Worm (Caenorhabditis elegans) whole organism, L3 larva: ENCODE measurements around the gene ZK673.6.
A peak's percentile ranks its signal among the peaks of the same experiment; 100 is the strongest.

Source experiments
- ZK546.5 ChIP-seq: sonication (generic microtip); optimal IDR thresholded peaks from 2 replicates; lab custom pipeline; 2017; ENCODE audit warnings: missing biosample characterization, missing genetic modification characterization
- aly-2 ChIP-seq: fragments of 150-350 bp; optimal IDR thresholded peaks from 2 replicates; lab custom pipeline; 2014; ENCODE audit warnings: missing biosample characterization, missing genetic modification characterization
- ama-1 ChIP-seq: fragments of 150-350 bp; optimal IDR thresholded peaks from 2 replicates; lab custom pipeline; 2018
- ceh-28 ChIP-seq: fragments of 150-350 bp; optimal IDR thresholded peaks from 2 replicates; lab custom pipeline; 2014; ENCODE audit warnings: missing biosample characterization, missing genetic modification reagents, missing genetic modification characterization
- ceh-9 ChIP-seq: sonication (generic microtip); optimal IDR thresholded peaks from 2 replicates; lab custom pipeline; 2018; ENCODE audit warnings: missing biosample characterization, missing genetic modification characterization
- daf-12 ChIP-seq: fragments of 150-350 bp; optimal IDR thresholded peaks from 2 replicates; lab custom pipeline; 2014; ENCODE audit warnings: missing biosample characterization, missing genetic modification reagents, missing genetic modification characterization
- egl-27 ChIP-seq: sonication (generic microtip); optimal IDR thresholded peaks from 4 replicates; lab custom pipeline; 2017; ENCODE audit warnings: missing biosample characterization, missing genetic modification reagents, missing genetic modification characterization
- elt-2 ChIP-seq: sonication (generic microtip); optimal IDR thresholded peaks from 2 replicates; lab custom pipeline; 2016; ENCODE audit warnings: missing genetic modification reagents, mild to moderate bottlenecking, missing genetic modification characterization, missing compliant biosample characterization
- elt-3 ChIP-seq, 3 experiments: fragments of 150-350 bp in 1 of 3; sonication (generic microtip) in 2 of 3; optimal IDR thresholded peaks; 2 replicates in 2 of 3; 4 replicates in 1 of 3; lab custom pipeline; 2014 to 2017; ENCODE audit warnings: missing biosample characterization in 3 of 3, missing genetic modification characterization in 3 of 3
- eor-1 ChIP-seq, 2 experiments: fragments of 150-350 bp; optimal IDR thresholded peaks; 2 replicates each; lab custom pipeline; 2014 to 2018; ENCODE audit warnings: missing biosample characterization in 2 of 2, missing genetic modification characterization in 2 of 2
- fkh-10 ChIP-seq: sonication (generic microtip); optimal IDR thresholded peaks from 2 replicates; lab custom pipeline; 2017; ENCODE audit warnings: missing biosample characterization, missing genetic modification reagents, missing genetic modification characterization
- fos-1 ChIP-seq: fragments of 150-350 bp; optimal IDR thresholded peaks from 2 replicates; lab custom pipeline; 2014; ENCODE audit warnings: missing biosample characterization, missing genetic modification characterization
- jun-1 ChIP-seq: fragments of 150-350 bp; optimal IDR thresholded peaks from 2 replicates; lab custom pipeline; 2014; ENCODE audit warnings: missing biosample characterization, missing genetic modification reagents, missing genetic modification characterization
- lin-15B ChIP-seq: fragments of 150-350 bp; optimal IDR thresholded peaks from 2 replicates; lab custom pipeline; 2014; ENCODE audit warnings: missing biosample characterization, missing genetic modification characterization
- lin-39 ChIP-seq: fragments of 150-350 bp; optimal IDR thresholded peaks from 2 replicates; lab custom pipeline; 2018; ENCODE audit warnings: missing biosample characterization, missing genetic modification reagents, missing genetic modification characterization
- lsy-12 ChIP-seq: sonication (generic microtip); optimal IDR thresholded peaks from 2 replicates; lab custom pipeline; 2016; ENCODE audit warnings: mild to moderate bottlenecking, missing genetic modification characterization, missing compliant biosample characterization
- mdl-1 ChIP-seq: fragments of 150-350 bp; optimal IDR thresholded peaks from 2 replicates; lab custom pipeline; 2014; ENCODE audit warnings: missing biosample characterization, missing genetic modification characterization
- mml-1 ChIP-seq: fragments of 150-350 bp; sonication (generic microtip); optimal IDR thresholded peaks from 3 replicates; lab custom pipeline; 2014; ENCODE audit warnings: missing biosample characterization, missing genetic modification characterization
- nfya-1 ChIP-seq: sonication (generic microtip); optimal IDR thresholded peaks from 2 replicates; lab custom pipeline; 2017; ENCODE audit warnings: missing genetic modification characterization, mild to moderate bottlenecking, missing compliant biosample characterization, antibody characterized with exemption, moderate library complexity; ENCODE audit not compliant: insufficient read depth
- nhr-11 ChIP-seq: fragments of 150-350 bp; optimal IDR thresholded peaks from 2 replicates; lab custom pipeline; 2014; ENCODE audit warnings: missing biosample characterization, missing genetic modification characterization
- nhr-12 ChIP-seq: fragments of 150-350 bp; optimal IDR thresholded peaks from 2 replicates; lab custom pipeline; 2014; ENCODE audit warnings: missing biosample characterization, missing genetic modification characterization
- nhr-23 ChIP-seq: fragments of 150-350 bp; optimal IDR thresholded peaks from 2 replicates; lab custom pipeline; 2014; ENCODE audit warnings: missing biosample characterization, missing genetic modification reagents, missing genetic modification characterization
- nhr-237 ChIP-seq: fragments of 150-350 bp; optimal IDR thresholded peaks from 2 replicates; lab custom pipeline; 2014; ENCODE audit warnings: missing biosample characterization, missing genetic modification characterization
- nhr-28 ChIP-seq: fragments of 150-350 bp; optimal IDR thresholded peaks from 2 replicates; lab custom pipeline; 2014; ENCODE audit warnings: missing biosample characterization, missing genetic modification characterization
- nhr-43 ChIP-seq: sonication (generic microtip); optimal IDR thresholded peaks from 2 replicates; lab custom pipeline; 2016; ENCODE audit warnings: mild to moderate bottlenecking, missing genetic modification characterization, missing compliant biosample characterization; ENCODE audit not compliant: poor library complexity, severe bottlenecking
- nhr-67 ChIP-seq: fragments of 150-350 bp; optimal IDR thresholded peaks from 2 replicates; lab custom pipeline; 2014; ENCODE audit warnings: missing biosample characterization, missing genetic modification characterization
- nhr-76 ChIP-seq: fragments of 150-350 bp; sonication (generic microtip); optimal IDR thresholded peaks from 5 replicates; lab custom pipeline; 2014; ENCODE audit warnings: missing biosample characterization, missing genetic modification characterization
- nhr-77 ChIP-seq: fragments of 150-350 bp; optimal IDR thresholded peaks from 2 replicates; lab custom pipeline; 2014; ENCODE audit warnings: missing biosample characterization, missing genetic modification characterization
- pha-4 ChIP-seq: fragments of 150-350 bp; optimal IDR thresholded peaks from 2 replicates; lab custom pipeline; 2014; ENCODE audit warnings: missing biosample characterization, missing genetic modification reagents, missing genetic modification characterization
- pqm-1 ChIP-seq: fragments of 150-350 bp; optimal IDR thresholded peaks from 2 replicates; lab custom pipeline; 2017; ENCODE audit warnings: missing biosample characterization, missing genetic modification characterization, inconsistent platforms
- sea-2 ChIP-seq: fragments of 150-350 bp; sonication (generic microtip); optimal IDR thresholded peaks from 4 replicates; lab custom pipeline; 2014; ENCODE audit warnings: missing biosample characterization, missing genetic modification reagents, missing genetic modification characterization
- snpc-4 ChIP-seq: fragments of 150-350 bp; optimal IDR thresholded peaks from 2 replicates; lab custom pipeline; 2014; ENCODE audit warnings: missing biosample characterization, missing genetic modification characterization
- tbx-2 ChIP-seq: sonication (generic microtip); optimal IDR thresholded peaks from 2 replicates; lab custom pipeline; 2016; ENCODE audit warnings: mild to moderate bottlenecking, missing genetic modification characterization, missing compliant biosample characterization
- unc-39 ChIP-seq: sonication (generic microtip); optimal IDR thresholded peaks from 4 replicates; lab custom pipeline; 2017; ENCODE audit warnings: missing biosample characterization, missing genetic modification characterization
- unc-62 ChIP-seq: fragments of 150-350 bp; sonication (generic microtip); optimal IDR thresholded peaks from 4 replicates; lab custom pipeline; 2014; ENCODE audit warnings: missing biosample characterization, missing genetic modification reagents, missing genetic modification characterization
- zag-1 ChIP-seq: fragments of 150-350 bp; optimal IDR thresholded peaks from 2 replicates; lab custom pipeline; 2014; ENCODE audit warnings: missing biosample characterization, missing genetic modification characterization
- ztf-4 ChIP-seq: fragments of 150-350 bp; optimal IDR thresholded peaks from 2 replicates; lab custom pipeline; 2014; ENCODE audit warnings: missing biosample characterization, missing genetic modification characterization

Gene ZK673.6

DNA sequence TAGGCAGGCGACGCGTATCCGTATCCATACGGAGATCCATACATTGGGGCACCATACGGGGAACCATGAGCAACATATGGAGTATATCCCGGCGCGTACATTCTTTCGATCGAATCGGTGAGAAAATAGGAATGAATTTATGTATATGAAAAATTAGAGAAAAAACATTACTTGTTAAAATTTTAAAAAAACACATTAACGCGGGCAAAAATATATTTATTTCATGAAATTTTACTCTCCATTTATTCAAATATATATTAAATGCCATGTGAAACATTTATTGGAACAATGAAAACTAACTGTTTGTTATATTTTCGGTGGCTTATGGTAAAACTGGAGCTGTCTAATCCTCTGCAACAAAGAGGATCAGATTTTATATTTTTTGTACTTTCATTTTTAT, 7.7 kb upstream of the ZK673.6 start, which contains the start of gene ZK666.2:
ZK666.2 (minus strand) TSS at position 101 of the 400 bp plus-strand sequence.
- TF ChIP-seq daf-12 (tag; lab: Kevin White, UChicago) (no peak), unc-39 (no peak), nhr-43 (no peak), pha-4 (no peak), snpc-4 (tag; lab: Kevin White, UChicago) (no peak), eor-1 (tag; optimal IDR thresholded peaks at IDR 0.05; lab: Kevin White, UChicago) (no peak), nhr-11 (tag; lab: Kevin White, UChicago) (no peak), sea-2 (GFP tag; lab: Kevin White, UChicago) (no peak), jun-1 (no peak), ceh-28 (tag; lab: Kevin White, UChicago) (no peak), nhr-76 (no peak), unc-62 (GFP tag; lab: Kevin White, UChicago) (no peak)

DNA sequence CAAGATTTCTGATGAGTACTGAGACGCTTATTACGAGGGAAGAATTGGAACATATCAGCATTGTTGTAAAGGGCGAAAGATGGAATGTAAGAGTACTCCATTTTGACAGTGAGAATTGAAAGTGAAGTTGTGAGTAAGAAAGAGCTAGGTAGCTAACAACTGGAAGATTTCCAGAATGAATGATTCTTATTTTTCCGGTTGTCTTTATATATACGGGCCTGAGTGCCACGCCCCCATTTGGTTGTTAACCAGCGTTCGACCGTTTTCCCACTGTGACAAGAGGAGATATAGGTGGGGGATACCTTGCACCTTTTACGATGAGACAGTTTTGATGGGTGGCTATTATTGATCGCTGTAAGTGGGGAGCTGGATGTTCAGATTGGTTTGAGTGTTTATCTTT, 7.1 kb upstream of the ZK673.6 start, which contains the start of gene ZK666.1:
ZK666.1 (minus strand) TSS at position 101 of the 400 bp plus-strand sequence.
- TF ChIP-seq nhr-67 (tag; lab: Kevin White, UChicago) (no peak), nhr-77 (tag; lab: Kevin White, UChicago) (no peak), tbx-2 (no peak), pqm-1 (no peak), eor-1 (tag; optimal IDR thresholded peaks at IDR 0.05; lab: Kevin White, UChicago) (no peak), ZK546.5 (tag; lab: Kevin White, UChicago) (no peak), elt-2 (no peak), mdl-1 (tag; lab: Kevin White, UChicago) (no peak), aly-2 (tag; lab: Kevin White, UChicago) (no peak), ztf-4 (tag; lab: Kevin White, UChicago) (no peak), sea-2 (GFP tag; lab: Kevin White, UChicago) (no peak), fkh-10 (no peak), jun-1 (no peak), nhr-12 (no peak), fos-1 (tag; lab: Kevin White, UChicago) (no peak), nfya-1 (no peak), snpc-4 (tag; lab: Kevin White, UChicago) (no peak), nhr-76 (no peak), lin-15B (tag; lab: Kevin White, UChicago) (no peak)

DNA sequence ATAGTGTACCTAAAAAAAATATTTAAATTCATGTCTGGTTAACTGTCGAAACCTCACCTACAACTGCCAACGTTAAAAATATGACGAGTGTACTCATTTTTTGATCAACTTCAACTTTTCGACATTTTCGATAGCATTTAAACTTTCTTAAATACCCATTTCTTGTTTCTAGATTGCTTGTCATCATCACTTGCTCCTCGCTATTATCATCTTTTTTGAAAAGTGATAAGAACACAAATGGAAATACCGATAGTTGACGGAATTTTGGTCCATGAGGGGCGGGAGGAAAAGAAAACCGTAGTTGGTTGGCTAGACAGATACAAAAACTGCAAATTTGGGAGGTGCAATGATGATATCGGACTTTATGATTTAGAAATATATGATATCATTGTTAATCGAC, 6.0 kb upstream of the ZK673.6 start, which contains the start of gene clec-143:
clec-143 (minus strand) TSS at position 139 of the 400 bp plus-strand sequence.
- TF ChIP-seq elt-2 = peak; percentile 59
- no peak for TF ChIP-seq ztf-4 (tag; lab: Kevin White, UChicago)
- TF ChIP-seq unc-39 = no peak

DNA sequence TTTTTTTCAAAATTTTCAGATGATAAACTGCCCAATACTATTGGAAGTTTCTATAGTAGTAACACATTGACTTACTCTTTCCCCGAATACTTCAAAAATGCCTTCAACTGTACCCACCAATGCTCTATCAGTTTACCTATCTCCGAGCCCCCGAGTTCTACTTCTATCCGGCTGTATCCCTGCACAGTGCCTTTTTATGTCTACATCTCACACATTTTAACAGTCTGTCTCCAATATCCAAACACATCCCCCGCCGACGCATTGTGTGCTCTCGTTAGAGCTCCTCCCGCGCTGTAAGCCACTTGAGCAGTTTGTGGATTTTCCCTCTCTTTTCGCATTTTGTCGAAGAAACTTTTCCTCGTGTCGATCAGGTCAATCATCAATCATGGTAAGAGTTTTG, 2.4 kb upstream of the ZK673.6 start, which contains the start of gene tnc-2:
tnc-2 (plus strand) TSS at position 301 of the 400 bp plus-strand sequence.
- TF ChIP-seq nhr-11 (tag; lab: Kevin White, UChicago) (no peak), sea-2 (GFP tag; lab: Kevin White, UChicago) (no peak), ceh-9 (tag; lab: Kevin White, UChicago) (no peak), eor-1 (tag; optimal IDR thresholded peaks at IDR 0.05; lab: Kevin White, UChicago) (no peak), lsy-12 (no peak), unc-62 (GFP tag; lab: Kevin White, UChicago) (no peak), elt-2 (no peak), ztf-4 (tag; lab: Kevin White, UChicago) (no peak), nhr-237 (tag; lab: Kevin White, UChicago) (no peak), lin-15B (tag; lab: Kevin White, UChicago) (no peak), pha-4 (no peak), unc-39 (no peak), ZK546.5 (tag; lab: Kevin White, UChicago) (no peak)

DNA sequence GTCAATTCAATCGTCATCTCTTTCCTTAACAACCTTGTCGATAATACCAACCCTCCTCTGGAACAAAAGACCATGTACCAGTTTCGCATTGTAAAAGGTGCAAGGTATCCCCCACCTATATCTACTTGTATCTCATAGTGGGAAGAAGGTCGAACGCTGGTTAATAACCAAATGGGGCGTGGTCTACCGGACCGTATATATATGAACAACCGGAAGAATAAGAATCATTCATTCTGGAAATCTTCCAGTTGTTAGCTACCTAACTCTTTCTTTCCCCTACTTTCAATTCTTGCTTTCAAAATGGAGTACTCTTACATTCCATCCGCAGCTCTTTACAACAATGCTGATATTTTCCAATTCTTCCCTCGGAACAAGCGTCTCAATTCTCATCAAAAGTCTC, 2.9 kb downstream of the ZK673.6 start, which contains the start of gene ZK673.5:
ZK673.5 (plus strand) TSS at position 301 of the 400 bp plus-strand sequence.
- no peak for TF ChIP-seq ceh-28 (tag; lab: Kevin White, UChicago)
- no peak for TF ChIP-seq daf-12 (tag; lab: Kevin White, UChicago)
- TF ChIP-seq tbx-2 = no peak
- no peak for TF ChIP-seq ztf-4 (tag; lab: Kevin White, UChicago)
- no peak for TF ChIP-seq eor-1 (tag; optimal IDR thresholded peaks at IDR 0.05; lab: Kevin White, UChicago)
- TF ChIP-seq, all 47 proteins: peak for 0

DNA sequence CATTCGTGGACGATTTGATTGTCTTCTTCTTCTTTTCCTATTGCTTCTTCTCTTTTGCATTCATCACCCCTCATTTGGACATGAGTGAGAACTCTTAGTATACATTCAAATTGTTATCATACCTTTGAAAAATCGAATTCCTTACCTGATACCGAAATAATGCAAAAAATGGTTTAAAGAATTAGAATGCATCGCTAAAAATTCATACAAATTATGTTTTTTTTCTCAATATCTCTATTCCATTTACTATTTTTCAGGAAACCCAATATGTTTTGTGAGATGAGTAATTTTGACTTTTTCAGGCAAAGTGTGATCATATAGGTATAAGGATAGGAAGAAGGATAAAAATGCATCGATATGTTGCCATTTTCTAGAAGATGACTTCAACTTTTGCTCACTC, 7.2 kb downstream of the ZK673.6 start, which contains the start of gene ZK673.11:
ZK673.11 (plus strand) TSS at position 301 of the 400 bp plus-strand sequence.
- no peak for TF ChIP-seq elt-2
- no peak for TF ChIP-seq aly-2 (tag; lab: Kevin White, UChicago)
- TF ChIP-seq pha-4 = no peak
- TF ChIP-seq unc-39 = no peak
- no peak for TF ChIP-seq nhr-76
- no peak for TF ChIP-seq lin-39
- TF ChIP-seq mml-1 (tag; lab: Kevin White, UChicago) = no peak
- TF ChIP-seq ama-1 (lab: Kevin White, UChicago) = no peak
- no peak for TF ChIP-seq ceh-28 (tag; lab: Kevin White, UChicago)
- TF ChIP-seq mdl-1 (tag; lab: Kevin White, UChicago) = no peak
- no peak for TF ChIP-seq nhr-12
- no peak for TF ChIP-seq egl-27 (tag; lab: Kevin White, UChicago)
- TF ChIP-seq nhr-28 = no peak
- TF ChIP-seq pqm-1 = no peak
- TF ChIP-seq nhr-23 (tag; lab: Kevin White, UChicago) = no peak
- no peak for TF ChIP-seq zag-1 (tag; lab: Kevin White, UChicago)
- no peak for TF ChIP-seq elt-3 (tag; optimal IDR thresholded peaks at IDR 0.05; lab: Kevin White, UChicago)
- no peak for TF ChIP-seq ZK546.5 (tag; lab: Kevin White, UChicago)
